Fruit fly (Drosophila melanogaster): ENCODE data around the gene CG11122.

The CG11122 gene

DNA sequence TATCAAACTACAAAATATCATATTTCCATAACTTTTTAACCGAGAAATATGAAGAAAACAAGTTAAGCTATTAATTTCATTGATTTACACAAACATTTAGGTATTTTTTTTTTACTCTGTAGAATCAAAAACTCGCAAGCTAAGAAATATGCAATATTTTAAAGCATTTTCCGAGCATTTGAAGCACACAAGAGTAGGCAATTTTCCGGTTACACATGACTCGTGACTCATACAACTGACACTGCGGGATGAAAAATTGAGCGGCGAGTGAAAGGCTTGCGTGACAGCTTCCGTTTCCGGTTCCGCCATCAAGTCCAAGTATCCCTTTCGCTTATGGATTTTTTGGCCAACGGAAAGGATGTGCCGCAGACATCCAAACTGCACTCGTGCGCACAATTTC, 37.1 kb downstream of the CG11122 start:
- no peak for TF ChIP-seq CG8478 (optimal IDR thresholded peaks at IDR 0.05)
- TF ChIP-seq EcR (GFP tag; optimal IDR thresholded peaks at IDR 0.05): no peak
- no peak for TF ChIP-seq Dll (optimal IDR thresholded peaks at IDR 0.05)
- TF ChIP-seq usp (GFP tag; optimal IDR thresholded peaks at IDR 0.05): no peak
- no peak for TF ChIP-seq pan (optimal IDR thresholded peaks at IDR 0.05)
- no peak for TF ChIP-seq psq (optimal IDR thresholded peaks at IDR 0.05)

- TF ChIP-seq psq (optimal IDR thresholded peaks at IDR 0.05): no peak
- TF ChIP-seq Dll (optimal IDR thresholded peaks at IDR 0.05): no peak
- TF ChIP-seq pan (optimal IDR thresholded peaks at IDR 0.05): no peak
Observed at dm6 chrX:11086250-11086649, 38.3 kb downstream of the CG11122 start, which contains the start of gene sev. sev (minus strand) TSS chrX:11086299.

DNA sequence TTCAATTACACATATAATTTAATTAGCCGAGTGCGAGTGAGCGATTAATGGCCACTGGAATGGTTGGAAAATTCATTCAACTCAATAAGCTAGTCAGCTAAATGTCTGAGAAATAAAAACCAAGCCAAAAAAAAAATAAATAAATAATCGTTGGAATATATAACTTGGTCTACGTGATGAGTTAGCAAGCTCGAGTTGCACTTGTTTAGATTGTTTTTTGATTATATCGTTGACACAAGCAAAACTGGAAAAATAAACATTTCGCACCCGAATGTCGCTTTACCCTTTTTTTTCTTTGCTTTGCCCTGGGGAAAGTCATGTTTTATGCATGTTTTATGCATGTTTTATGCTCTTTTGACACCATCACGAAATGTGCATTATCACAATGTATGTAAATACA, 41.5 kb downstream of the CG11122 start:
- no peak for TF ChIP-seq EcR (GFP tag; optimal IDR thresholded peaks at IDR 0.05)
- no peak for TF ChIP-seq psq (optimal IDR thresholded peaks at IDR 0.05)
- no peak for TF ChIP-seq pan (optimal IDR thresholded peaks at IDR 0.05)
- TF ChIP-seq usp (GFP tag; optimal IDR thresholded peaks at IDR 0.05): no peak
- TF ChIP-seq CG8478 (optimal IDR thresholded peaks at IDR 0.05): no peak
- no peak for TF ChIP-seq Dll (optimal IDR thresholded peaks at IDR 0.05)

- TF ChIP-seq CG8478 (optimal IDR thresholded peaks at IDR 0.05): no peak
- TF ChIP-seq usp (GFP tag; optimal IDR thresholded peaks at IDR 0.05): no peak
- no peak for TF ChIP-seq pan (optimal IDR thresholded peaks at IDR 0.05)
- no peak for TF ChIP-seq psq (optimal IDR thresholded peaks at IDR 0.05)
- no peak for TF ChIP-seq Dll (optimal IDR thresholded peaks at IDR 0.05)
- TF ChIP-seq EcR (GFP tag; optimal IDR thresholded peaks at IDR 0.05): no peak
Observed at dm6 chrX:11081834-11082233, 42.7 kb downstream of the CG11122 start.

dm6 chrX:11081242-11081641, 43.3 kb downstream of the CG11122 start:
- no peak for TF ChIP-seq CG8478 (optimal IDR thresholded peaks at IDR 0.05)
- no peak for TF ChIP-seq EcR (GFP tag; optimal IDR thresholded peaks at IDR 0.05)
- TF ChIP-seq pan (optimal IDR thresholded peaks at IDR 0.05): no peak
- no peak for TF ChIP-seq usp (GFP tag; optimal IDR thresholded peaks at IDR 0.05)
- no peak for TF ChIP-seq Dll (optimal IDR thresholded peaks at IDR 0.05)
- no peak for TF ChIP-seq psq (optimal IDR thresholded peaks at IDR 0.05)

dm6 chrX:11066252-11066651, 58.3 kb downstream of the CG11122 start, which contains the start of gene CG15203:
CG15203 (plus strand) TSS chrX:11066552.
- TF ChIP-seq usp (GFP tag; optimal IDR thresholded peaks at IDR 0.05): no peak
- TF ChIP-seq EcR (GFP tag; optimal IDR thresholded peaks at IDR 0.05): no peak
- TF ChIP-seq Dll (optimal IDR thresholded peaks at IDR 0.05): no peak
- TF ChIP-seq psq (optimal IDR thresholded peaks at IDR 0.05): no peak
- no peak for TF ChIP-seq pan (optimal IDR thresholded peaks at IDR 0.05)
- no peak for TF ChIP-seq CG8478 (optimal IDR thresholded peaks at IDR 0.05)

- TF ChIP-seq pan (optimal IDR thresholded peaks at IDR 0.05): no peak
- no peak for TF ChIP-seq EcR (GFP tag; optimal IDR thresholded peaks at IDR 0.05)
- no peak for TF ChIP-seq CG8478 (optimal IDR thresholded peaks at IDR 0.05)
- no peak for TF ChIP-seq usp (GFP tag; optimal IDR thresholded peaks at IDR 0.05)
Observed at dm6 chrX:11063070-11063469, 61.5 kb downstream of the CG11122 start, which contains the start of gene CG1537. CG1537 (minus strand) TSS chrX:11063170.
